Fruit fly (Drosophila melanogaster): ENCODE data around the gene yem.

Gene yem

dm6 chr3R:29153197-29153644, 30.5 kb upstream of the yem start, which contains the start of the genes Slbp and Rpn2 (continued):
- TF ChIP-seq CG9437 (GFP tag; optimal IDR thresholded peaks at IDR 0.05): no peak
- peak; percentile 15 for TF ChIP-seq Bteb2 (GFP tag; optimal IDR thresholded peaks at IDR 0.05)
- peak; percentile 7 for TF ChIP-seq CG8944 (GFP tag; optimal IDR thresholded peaks at IDR 0.05)
- TF ChIP-seq fu2 (GFP tag; optimal IDR thresholded peaks at IDR 0.05): peak; percentile 26
- TF ChIP-seq CG31365 (tag; optimal IDR thresholded peaks at IDR 0.05): no peak
- peak; percentile 74; the same call in 1 of the 2 replicates for TF ChIP-seq ato (GFP tag; IDR thresholded peaks at IDR 0.05; ENCODE audit: partially characterized antibody)
- peak; percentile 19 for TF ChIP-seq CG9817 (tag; optimal IDR thresholded peaks at IDR 0.05)
- no peak for TF ChIP-seq wor (GFP tag; IDR thresholded peaks at IDR 0.05)
- no peak for TF ChIP-seq pita (GFP tag; optimal IDR thresholded peaks at IDR 0.05)
- no peak for TF ChIP-seq emc (GFP tag; optimal IDR thresholded peaks at IDR 0.05)
- peak; percentile 20 for TF ChIP-seq tin (GFP tag; optimal IDR thresholded peaks at IDR 0.05)
- TF ChIP-seq CG14860 (GFP tag; IDR thresholded peaks at IDR 0.05; ENCODE audit: partially characterized antibody): peak; percentile 84
- peak; percentile 94 for TF ChIP-seq amos (GFP tag; IDR thresholded peaks at IDR 0.05; ENCODE audit: partially characterized antibody)
- peak in 1 of 3 experiments; percentile 21 for TF ChIP-seq Stat92E (GFP tag; optimal IDR thresholded peaks at IDR 0.05)
- peak; percentile 47; the same call in 2 of the 3 replicates for TF ChIP-seq CG34422 (GFP tag; IDR thresholded peaks at IDR 0.05)
- peak; percentile 79 for TF ChIP-seq CG4360 (GFP tag; IDR thresholded peaks at IDR 0.05)
- TF ChIP-seq Sry-β (GFP tag; optimal IDR thresholded peaks at IDR 0.05): peak; percentile 24
- TF ChIP-seq CG16813 (GFP tag; IDR thresholded peaks at IDR 0.05; ENCODE audit: partially characterized antibody): peak; percentile 90
- TF ChIP-seq CG17829 (tag; optimal IDR thresholded peaks at IDR 0.05): peak; percentile 64
- TF ChIP-seq CG9609 (GFP tag; optimal IDR thresholded peaks at IDR 0.05): peak; percentile 65
- TF ChIP-seq ci (GFP tag; IDR thresholded peaks at IDR 0.05): 0 out of 3 replicates have a peak, but pooled peaks have one; percentile 52
- no peak for TF ChIP-seq Ada2b (GFP tag; IDR thresholded peaks at IDR 0.05)
- TF ChIP-seq Gsc (GFP tag; IDR thresholded peaks at IDR 0.05): no peak
- peak; percentile 34; the same call in 1 of the 2 replicates for TF ChIP-seq ssp (GFP tag; IDR thresholded peaks at IDR 0.05)
- no peak for TF ChIP-seq NC2α (GFP tag; optimal IDR thresholded peaks at IDR 0.05)
- no peak for TF ChIP-seq CG6254 (GFP tag; optimal IDR thresholded peaks at IDR 0.05)
- peak; percentile 55 for TF ChIP-seq lab (GFP tag; optimal IDR thresholded peaks at IDR 0.05)
- TF ChIP-seq CG17385 (GFP tag; optimal IDR thresholded peaks at IDR 0.05): peak; percentile 8
- TF ChIP-seq HLH4C (GFP tag; IDR thresholded peaks at IDR 0.05; ENCODE audit: partially characterized antibody): peak; percentile 89
- peak; percentile 45 for TF ChIP-seq NC2β (GFP tag; optimal IDR thresholded peaks at IDR 0.05)
- peak; percentile 88 for TF ChIP-seq Dref (GFP tag; IDR thresholded peaks at IDR 0.05)
- TF ChIP-seq Ets97D (GFP tag; optimal IDR thresholded peaks at IDR 0.05): peak; percentile 87
- TF ChIP-seq CG14014 (GFP tag; IDR thresholded peaks at IDR 0.05): 0 out of 2 replicates have a peak, but pooled peaks have one; percentile 25
- no peak for TF ChIP-seq dan (GFP tag; IDR thresholded peaks at IDR 0.05)
- peak; percentile 56; the same call in 1 of the 2 replicates for TF ChIP-seq E2f1 (GFP tag; IDR thresholded peaks at IDR 0.05)
- TF ChIP-seq CG14710 (tag; optimal IDR thresholded peaks at IDR 0.05): peak; percentile 83
- peak; percentile 58 for TF ChIP-seq CG12769 (tag; optimal IDR thresholded peaks at IDR 0.05)
- no peak for TF ChIP-seq gce (GFP tag; IDR thresholded peaks at IDR 0.05)
- TF ChIP-seq MBD-R2 (GFP tag; IDR thresholded peaks at IDR 0.05): peak; percentile 90
- no peak for TF ChIP-seq HLH3B (GFP tag; IDR thresholded peaks at IDR 0.05)
- peak; percentile 31 for TF ChIP-seq CG18262 (tag; optimal IDR thresholded peaks at IDR 0.05)
- peak; percentile 40 to 58 for TF ChIP-seq dpn (GFP tag; optimal IDR thresholded peaks at IDR 0.05)
- TF ChIP-seq MESR4 (GFP tag; optimal IDR thresholded peaks at IDR 0.05): peak; percentile 58
- peak; percentile 40 for TF ChIP-seq Xbp1 (GFP tag; optimal IDR thresholded peaks at IDR 0.05)
- TF ChIP-seq CG10209 (GFP tag; optimal IDR thresholded peaks at IDR 0.05): peak; percentile 1
- peak; percentile 26 for TF ChIP-seq gem (tag; optimal IDR thresholded peaks at IDR 0.05)
- TF ChIP-seq CG16863 (GFP tag; optimal IDR thresholded peaks at IDR 0.05): peak; percentile 33
- peak; percentile 95 for TF ChIP-seq CG2116 (GFP tag; optimal IDR thresholded peaks at IDR 0.05)
- TF ChIP-seq Dad (GFP tag; optimal IDR thresholded peaks at IDR 0.05): peak; percentile 48
- TF ChIP-seq her (GFP tag; optimal IDR thresholded peaks at IDR 0.05): peak; percentile 41

All from whole organism, embryonic.